Fruit fly (Drosophila melanogaster): ENCODE results near the gene CG12402.

Gene CG12402

DNA sequence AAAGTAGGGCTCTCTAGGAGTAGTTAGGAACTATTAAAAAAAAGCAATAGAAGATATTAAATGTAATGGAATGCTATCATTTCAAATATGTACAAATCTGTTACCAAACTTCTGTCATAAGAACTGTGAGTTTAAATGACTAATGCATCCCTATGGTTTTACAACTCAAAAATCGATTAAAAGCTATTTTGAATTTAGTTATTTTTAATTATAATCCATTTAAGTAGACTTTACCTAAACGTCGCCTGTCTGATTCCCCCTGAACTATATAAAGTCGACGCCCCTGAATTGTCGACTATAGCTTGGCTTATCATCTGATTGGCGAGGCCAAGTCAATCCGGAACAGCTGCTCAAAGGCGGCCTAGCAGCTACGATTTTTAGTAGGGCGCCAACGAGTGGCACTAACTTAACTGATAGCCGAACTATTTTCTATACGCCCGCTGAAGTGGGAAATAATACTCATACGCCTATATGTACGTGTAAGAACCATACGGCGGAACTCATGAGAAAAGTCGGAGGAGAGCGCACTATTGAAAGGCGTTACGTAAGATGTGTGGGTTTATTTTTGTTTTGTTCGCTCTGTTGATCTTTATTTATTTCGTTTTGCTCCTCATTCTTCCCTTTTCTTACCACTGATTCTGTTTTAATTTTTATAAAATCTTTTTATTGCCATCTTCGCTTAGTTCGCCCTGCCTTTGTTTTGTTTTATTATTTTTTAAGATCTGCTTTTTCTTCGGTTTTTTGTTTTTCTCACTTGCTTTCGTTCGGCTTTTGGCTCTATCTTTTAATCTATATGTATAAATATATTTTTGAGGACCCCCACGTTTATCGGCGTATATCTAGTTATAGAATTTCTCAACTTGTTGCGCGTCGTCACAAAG is 45.9 kb downstream of the CG12402 start (continued):
- TF ChIP-seq CG11723 (GFP tag; optimal IDR thresholded peaks at IDR 0.05) = peak; percentile 5
- peak; percentile 8 for TF ChIP-seq CG15514 (GFP tag; optimal IDR thresholded peaks at IDR 0.05)
- TF ChIP-seq sisA (GFP tag; IDR thresholded peaks at IDR 0.05) = peak; percentile 36; the same call in 1 of the 2 replicates
- peak; percentile 57 for TF ChIP-seq lab (GFP tag; optimal IDR thresholded peaks at IDR 0.05)
- TF ChIP-seq sr (GFP tag; IDR thresholded peaks at IDR 0.05) = 0 out of 3 replicates have a peak, but pooled peaks have one; percentile 51
- peak; percentile 7 for TF ChIP-seq CG16863 (GFP tag; optimal IDR thresholded peaks at IDR 0.05)
- TF ChIP-seq D19B (GFP tag; optimal IDR thresholded peaks at IDR 0.05) = peak; percentile 20
- TF ChIP-seq slou (GFP tag; optimal IDR thresholded peaks at IDR 0.05) = peak; percentile 12
- TF ChIP-seq CG7357 (GFP tag; IDR thresholded peaks at IDR 0.05) = peak; percentile 39; the same call in 1 of the 3 replicates
- TF ChIP-seq pho (GFP tag; optimal IDR thresholded peaks at IDR 0.05) = peak; percentile 29
- peak; percentile 65 for TF ChIP-seq CG11504 (tag; optimal IDR thresholded peaks at IDR 0.05)
- peak; percentile 43 for TF ChIP-seq CG7839 (tag; optimal IDR thresholded peaks at IDR 0.05)
- peak; percentile 44 for TF ChIP-seq bcd (GFP tag; optimal IDR thresholded peaks at IDR 0.05)
- TF ChIP-seq CG7745 (tag; optimal IDR thresholded peaks at IDR 0.05) = no peak
- TF ChIP-seq Med (GFP tag) = peak; percentile 89
- TF ChIP-seq CG13424 (tag; optimal IDR thresholded peaks at IDR 0.05) = peak; percentile 40
- TF ChIP-seq CG10274 (GFP tag; optimal IDR thresholded peaks at IDR 0.05) = peak; percentile 30
- peak; percentile 39 for TF ChIP-seq tin (GFP tag; optimal IDR thresholded peaks at IDR 0.05)
- TF ChIP-seq CG34376 (GFP tag; optimal IDR thresholded peaks at IDR 0.05) = peak; percentile 88
- peak; percentile 0 for TF ChIP-seq HLH54F (GFP tag; optimal IDR thresholded peaks at IDR 0.05)
- no peak for TF ChIP-seq sc (optimal IDR thresholded peaks at IDR 0.05)
- TF ChIP-seq sc (GFP tag; optimal IDR thresholded peaks at IDR 0.05) = no peak
- no peak for TF ChIP-seq ci (GFP tag; IDR thresholded peaks at IDR 0.05)
- TF ChIP-seq CG34422 (GFP tag; IDR thresholded peaks at IDR 0.05) = 0 out of 3 replicates have a peak, but pooled peaks have one; percentile 32
- peak; percentile 54 for TF ChIP-seq Sox100B (GFP tag; optimal IDR thresholded peaks at IDR 0.05)
- peak; percentile 46; the same call in 1 of the 2 replicates for TF ChIP-seq CG9932 (GFP tag; IDR thresholded peaks at IDR 0.05)
- no peak for TF ChIP-seq pfk (GFP tag; optimal IDR thresholded peaks at IDR 0.05)
- TF ChIP-seq Ssrp (tag; optimal IDR thresholded peaks at IDR 0.05) = peak; percentile 23
- peak; percentile 6 for TF ChIP-seq Usf (GFP tag; optimal IDR thresholded peaks at IDR 0.05)
- TF ChIP-seq Hsf (GFP tag; optimal IDR thresholded peaks at IDR 0.05) = peak; percentile 14
- 0 out of 2 replicates have a peak, but pooled peaks have one; percentile 14 for TF ChIP-seq esg (GFP tag; conservative IDR thresholded peaks at IDR 0.05)
- TF ChIP-seq CG10543 (GFP tag; optimal IDR thresholded peaks at IDR 0.05) = peak; percentile 27
- TF ChIP-seq HmgZ (tag; optimal IDR thresholded peaks at IDR 0.05) = peak; percentile 16
- TF ChIP-seq Pdp1 (GFP tag; optimal IDR thresholded peaks at IDR 0.05) = peak in 1 of 2 experiments; percentile 96
- TF ChIP-seq ewg (GFP tag; optimal IDR thresholded peaks at IDR 0.05) = no peak
- TF ChIP-seq CG10147 (GFP tag; optimal IDR thresholded peaks at IDR 0.05) = peak; percentile 53
- peak; percentile 57; the same call in 1 of the 3 replicates for TF ChIP-seq CG6791 (GFP tag; IDR thresholded peaks at IDR 0.05; ENCODE audit: partially characterized antibody)
- TF ChIP-seq Gug (GFP tag; IDR thresholded peaks at IDR 0.05) = peak; percentile 24; the same call in 1 of the 4 replicates
- TF ChIP-seq ftz-f1 (GFP tag; optimal IDR thresholded peaks at IDR 0.05) = peak; percentile 35
- no peak for TF ChIP-seq HLH4C (GFP tag; IDR thresholded peaks at IDR 0.05; ENCODE audit: partially characterized antibody)
- TF ChIP-seq fru (optimal IDR thresholded peaks at IDR 0.05) = no peak
- TF ChIP-seq CG1603 (tag; optimal IDR thresholded peaks at IDR 0.05) = peak; percentile 21
- peak; percentile 22 for TF ChIP-seq CG12769 (tag; optimal IDR thresholded peaks at IDR 0.05)
- TF ChIP-seq CG8359 (GFP tag; optimal IDR thresholded peaks at IDR 0.05; ENCODE audit: borderline replicate concordance) = peak; percentile 18
- peak; percentile 25 for TF ChIP-seq CG4424 (GFP tag; optimal IDR thresholded peaks at IDR 0.05)
- TF ChIP-seq CG5180 (GFP tag; optimal IDR thresholded peaks at IDR 0.05) = peak; percentile 3
- TF ChIP-seq CG13894 (tag; optimal IDR thresholded peaks at IDR 0.05) = peak; percentile 97
